Fruit fly (Drosophila melanogaster) whole organism, prepupa: Measurements from ENCODE around the gene yellow-g2.
A peak's percentile ranks its signal among the peaks of the same experiment; 100 is the strongest.

Experiments used
- Blimp-1 ChIP-seq: fragments of 200-800 bp; sonication (Bioruptor generic); optimal IDR thresholded peaks from 3 replicates; lab custom pipeline; 2017; ENCODE audit warnings: missing biosample characterization, missing genetic modification characterization, mild to moderate bottlenecking, moderate library complexity, missing genetic modification reagents
- CG10631 ChIP-seq: fragments of 200-800 bp; sonication (Bioruptor generic); optimal IDR thresholded peaks from 2 replicates; lab custom pipeline; 2016; ENCODE audit warnings: missing biosample characterization, missing genetic modification characterization
- CG16779 ChIP-seq: fragments of 200-800 bp; sonication (Bioruptor generic); optimal IDR thresholded peaks from 3 replicates; lab custom pipeline; 2017; ENCODE audit warnings: missing biosample characterization, mild to moderate bottlenecking, missing genetic modification characterization
- CG31627 ChIP-seq: fragments of 200-800 bp; sonication (Bioruptor generic); optimal IDR thresholded peaks from 3 replicates; lab custom pipeline; 2016; ENCODE audit warnings: missing biosample characterization, missing genetic modification characterization
- CG3919 ChIP-seq: fragments of 200-800 bp; sonication (Bioruptor generic); optimal IDR thresholded peaks from 3 replicates; lab custom pipeline; 2016; ENCODE audit warnings: missing biosample characterization, missing genetic modification characterization
- CG6792 ChIP-seq: fragments of 200-800 bp; sonication (Bioruptor generic); optimal IDR thresholded peaks from 3 replicates; lab custom pipeline; 2016; ENCODE audit warnings: missing biosample characterization, missing genetic modification characterization
- CG6854 ChIP-seq: fragments of 200-800 bp; sonication (Bioruptor generic); optimal IDR thresholded peaks from 2 replicates; lab custom pipeline; 2017; ENCODE audit warnings: missing biosample characterization, mild to moderate bottlenecking, missing genetic modification characterization
- CG8319 ChIP-seq: fragments of 200-800 bp; sonication (Bioruptor generic); optimal IDR thresholded peaks from 3 replicates; lab custom pipeline; 2016; ENCODE audit warnings: missing biosample characterization, missing genetic modification characterization
- Gug ChIP-seq: fragments of 200-800 bp; sonication (Bioruptor generic); IDR thresholded peaks from 2 replicates; pipeline ENCODE4 v1.3.6; 2022; ENCODE audit warnings: missing biosample characterization, missing genetic modification characterization
- Hr39 ChIP-seq: fragments of 200-800 bp; sonication (Bioruptor generic); optimal IDR thresholded peaks from 2 replicates; lab custom pipeline; 2016; ENCODE audit warnings: missing biosample characterization, missing genetic modification characterization
- OdsH ChIP-seq: fragments of 200-800 bp; sonication (Bioruptor generic); optimal IDR thresholded peaks from 3 replicates; lab custom pipeline; 2016; ENCODE audit warnings: missing biosample characterization, missing genetic modification characterization
- lz ChIP-seq: fragments of 200-800 bp; sonication (Bioruptor generic); optimal IDR thresholded peaks from 3 replicates; lab custom pipeline; 2016; ENCODE audit warnings: missing biosample characterization, missing genetic modification characterization
- net ChIP-seq: fragments of 200-800 bp; sonication (Bioruptor generic); optimal IDR thresholded peaks from 3 replicates; lab custom pipeline; 2016; ENCODE audit warnings: missing biosample characterization, missing genetic modification characterization

dm6 chr3L:2243846-2244528 lies 32.4 kb upstream of the yellow-g2 start, which contains the start of gene CG32301:
- no peak for TF ChIP-seq Blimp-1
- no peak for TF ChIP-seq lz
- TF ChIP-seq CG16779 (tag; lab: Kevin White, UChicago) = no peak
- TF ChIP-seq CG3919 = no peak
- TF ChIP-seq Hr39 (GFP tag; lab: Kevin White, UChicago) = no peak
- no peak for TF ChIP-seq Gug (GFP tag; lab: Robert Waterston, UW)
- no peak for TF ChIP-seq CG6792 (GFP tag; lab: Kevin White, UChicago)
- TF ChIP-seq net (GFP tag; lab: Kevin White, UChicago) = no peak
- TF ChIP-seq CG6854 (GFP tag; lab: Kevin White, UChicago) = no peak
- TF ChIP-seq CG10631 (GFP tag; lab: Kevin White, UChicago) = no peak
- TF ChIP-seq CG8319 (GFP tag; lab: Kevin White, UChicago) = peak; percentile 8
- TF ChIP-seq CG31627 (GFP tag; lab: Kevin White, UChicago) = no peak
- no peak for TF ChIP-seq OdsH (GFP tag; lab: Kevin White, UChicago)
